Worm (Caenorhabditis elegans): ENCODE results near the gene alg-3.

- TF ChIP-seq flt-1 (GFP tag; IDR thresholded peaks at IDR 0.05) (no peak), aly-1 (tag; optimal IDR thresholded peaks at IDR 0.05) (no peak), ceh-36 (tag; optimal IDR thresholded peaks at IDR 0.05) (no peak), tbx-37 (GFP tag; conservative IDR thresholded peaks at IDR 0.05) (no peak), hmg-4 (GFP tag; optimal IDR thresholded peaks at IDR 0.05) (no peak), ama-1 (optimal IDR thresholded peaks at IDR 0.05) (no peak), ceh-13 (GFP tag; optimal IDR thresholded peaks at IDR 0.05) (no peak), sea-1 (GFP tag; conservative IDR thresholded peaks at IDR 0.05) (no peak), F13C5.2 (tag; optimal IDR thresholded peaks at IDR 0.05) (no peak), scrt-1 (GFP tag; IDR thresholded peaks at IDR 0.05) (no peak), hnd-1 (tag; optimal IDR thresholded peaks at IDR 0.05) (no peak)
Measured at ce11 chrIV:11710331-11710730, 6.3 kb downstream of the alg-3 start.
